Fruit fly (Drosophila melanogaster) whole organism, embryonic: ENCODE results near the gene Hou.

Experiments
- Bdp1 ChIP-seq: fragments of 200-800 bp; sonication (Bioruptor generic); optimal IDR thresholded peaks from 3 replicates; lab custom pipeline; 2016; ENCODE audit warnings: missing biosample characterization, missing genetic modification characterization
- CG10321 ChIP-seq: fragments of 200-800 bp; sonication (Bioruptor generic); IDR thresholded peaks from 2 replicates; pipeline ENCODE4 v1.3.6; 2022; ENCODE audit warnings: missing biosample characterization, missing genetic modification characterization
- CG10565 ChIP-seq: fragments of 200-800 bp; sonication (Bioruptor generic); optimal IDR thresholded peaks from 3 replicates; lab custom pipeline; 2016; ENCODE audit warnings: missing biosample characterization, mild to moderate bottlenecking, missing genetic modification characterization
- CG12391 ChIP-seq: fragments of 200-800 bp; sonication (Bioruptor generic); optimal IDR thresholded peaks from 3 replicates; lab custom pipeline; 2018; ENCODE audit warnings: missing biosample characterization, mild to moderate bottlenecking, missing genetic modification characterization, moderate library complexity
- CG14014 ChIP-seq: fragments of 200-800 bp; sonication (Bioruptor generic); IDR thresholded peaks from 2 replicates; pipeline ENCODE4 v1.3.6; 2022; ENCODE audit warnings: missing biosample characterization, missing genetic modification characterization
- CG1529 ChIP-seq: fragments of 200-800 bp; sonication (Bioruptor generic); optimal IDR thresholded peaks from 3 replicates; lab custom pipeline; 2018; ENCODE audit warnings: missing biosample characterization, missing genetic modification characterization
- CG1832 ChIP-seq: fragments of 200-800 bp; sonication (Bioruptor generic); optimal IDR thresholded peaks from 2 replicates; lab custom pipeline; 2017; ENCODE audit warnings: missing biosample characterization, mild to moderate bottlenecking, missing genetic modification characterization, inconsistent platforms
- CG18764 ChIP-seq: fragments of 200-800 bp; sonication (Bioruptor generic); optimal IDR thresholded peaks from 3 replicates; lab custom pipeline; 2016; ENCODE audit warnings: missing biosample characterization, missing genetic modification characterization
- CG42726 ChIP-seq: fragments of 200-800 bp; sonication (Bioruptor generic); IDR thresholded peaks from 2 replicates; pipeline ENCODE4 v1.3.6; 2022; ENCODE audit warnings: missing biosample characterization, missing genetic modification characterization; ENCODE audit not compliant: partially characterized antibody
- CG4404 ChIP-seq: fragments of 200-800 bp; sonication (Bioruptor generic); IDR thresholded peaks from 2 replicates; pipeline ENCODE4 v1.3.6; 2022; ENCODE audit warnings: missing biosample characterization, missing genetic modification characterization
- CG7745 ChIP-seq: fragments of 200-800 bp; sonication (Bioruptor generic); optimal IDR thresholded peaks from 2 replicates; lab custom pipeline; 2018; ENCODE audit warnings: missing biosample characterization, mild to moderate bottlenecking, missing genetic modification characterization, moderate library complexity
- CG8281 ChIP-seq: fragments of 200-800 bp; sonication (Bioruptor generic); optimal IDR thresholded peaks from 2 replicates; lab custom pipeline; 2018; ENCODE audit warnings: missing biosample characterization, mild to moderate bottlenecking, missing genetic modification characterization, moderate library complexity
- CG8388 ChIP-seq: fragments of 200-800 bp; sonication (Bioruptor generic); optimal IDR thresholded peaks from 2 replicates; lab custom pipeline; 2019; ENCODE audit warnings: missing biosample characterization, mild to moderate bottlenecking, missing genetic modification characterization, moderate library complexity
- CG9876 ChIP-seq: fragments of 200-800 bp; sonication (Bioruptor generic); optimal IDR thresholded peaks from 2 replicates; lab custom pipeline; 2016; ENCODE audit warnings: missing biosample characterization, missing genetic modification characterization
- Dip2 ChIP-seq: fragments of 200-800 bp; sonication (Bioruptor generic); IDR thresholded peaks from 2 replicates; pipeline ENCODE4 v1.3.6; 2022; ENCODE audit warnings: missing biosample characterization, missing genetic modification characterization
- Dip3 ChIP-seq: fragments of 200-800 bp; sonication (Bioruptor generic); optimal IDR thresholded peaks from 3 replicates; lab custom pipeline; 2016; ENCODE audit warnings: missing biosample characterization, missing genetic modification characterization
- E2f1 ChIP-seq: fragments of 200-800 bp; sonication (Bioruptor generic); IDR thresholded peaks from 2 replicates; pipeline ENCODE4 v1.3.6; 2022; ENCODE audit warnings: missing biosample characterization, missing genetic modification characterization
- Ets97D ChIP-seq: fragments of 200-800 bp; sonication (Bioruptor generic); optimal IDR thresholded peaks from 3 replicates; lab custom pipeline; 2016; ENCODE audit warnings: missing biosample characterization, missing genetic modification characterization
- H15 ChIP-seq: fragments of 200-800 bp; sonication (Bioruptor generic); IDR thresholded peaks from 3 replicates; pipeline ENCODE4 v1.3.6; 2022; ENCODE audit warnings: missing biosample characterization, missing genetic modification characterization
- Hr3 ChIP-seq: fragments of 200-800 bp; sonication (Bioruptor generic); optimal IDR thresholded peaks from 3 replicates; lab custom pipeline; 2016; ENCODE audit warnings: missing biosample characterization, missing genetic modification characterization
- Hr51 ChIP-seq, 2 experiments: fragments of 200-800 bp; sonication (Bioruptor generic); optimal IDR thresholded peaks; 2 replicates in 1 of 2; 3 replicates in 1 of 2; lab custom pipeline; 2016 to 2018; ENCODE audit warnings: missing biosample characterization in 2 of 2, missing genetic modification characterization in 2 of 2, mild to moderate bottlenecking in 1 of 2, moderate library complexity in 1 of 2
- Jarid2 ChIP-seq: fragments of 200-800 bp; sonication (Bioruptor generic); optimal IDR thresholded peaks from 3 replicates; lab custom pipeline; 2017; ENCODE audit warnings: mild to moderate bottlenecking, missing biosample characterization, missing genetic modification reagents, missing genetic modification characterization
- Mad ChIP-seq: fragments of 200-800 bp; sonication (Bioruptor generic); optimal IDR thresholded peaks from 2 replicates; lab custom pipeline; 2016; ENCODE audit warnings: missing biosample characterization, missing genetic modification characterization
- Pdp1 ChIP-seq, 2 experiments: fragments of 200-800 bp; sonication (Bioruptor generic); optimal IDR thresholded peaks; 3 replicates each; lab custom pipeline; 2016; ENCODE audit warnings: missing biosample characterization in 2 of 2, missing genetic modification characterization in 2 of 2, mild to moderate bottlenecking in 1 of 2, moderate library complexity in 1 of 2
- Taf1 ChIP-seq: fragments of 200-800 bp; sonication (Bioruptor generic); IDR thresholded peaks from 2 replicates; pipeline ENCODE4 v1.3.6; 2022; ENCODE audit warnings: missing biosample characterization, missing genetic modification characterization
- al ChIP-seq: fragments of 200-800 bp; sonication (Bioruptor generic); IDR thresholded peaks from 2 replicates; pipeline ENCODE4 v1.3.6; 2022; ENCODE audit warnings: missing biosample characterization, missing genetic modification characterization
- bbx ChIP-seq: fragments of 200-800 bp; sonication (Bioruptor generic); IDR thresholded peaks from 2 replicates; pipeline ENCODE4 v1.3.6; 2022; ENCODE audit warnings: missing biosample characterization, missing genetic modification characterization; ENCODE audit not compliant: partially characterized antibody
- caup ChIP-seq: fragments of 200-800 bp; sonication (Bioruptor generic); optimal IDR thresholded peaks from 3 replicates; lab custom pipeline; 2017; ENCODE audit warnings: missing biosample characterization, mild to moderate bottlenecking, missing genetic modification characterization, moderate library complexity; ENCODE audit not compliant: severe bottlenecking
- chinmo ChIP-seq: fragments of 200-800 bp; sonication (Bioruptor generic); IDR thresholded peaks from 4 replicates; pipeline ENCODE4 v1.3.6; 2022; ENCODE audit warnings: missing biosample characterization, missing genetic modification characterization; ENCODE audit not compliant: partially characterized antibody
- corto ChIP-seq: fragments of 200-800 bp; sonication (Bioruptor generic); optimal IDR thresholded peaks from 2 replicates; lab custom pipeline; 2016; ENCODE audit warnings: missing biosample characterization, mild to moderate bottlenecking, missing genetic modification characterization, moderate library complexity
- croc ChIP-seq: fragments of 200-800 bp; sonication (Bioruptor generic); conservative IDR thresholded peaks from 3 replicates; pipeline ENCODE4 v1.3.6; 2022; ENCODE audit warnings: missing biosample characterization, missing genetic modification characterization
- dmrt11E ChIP-seq: fragments of 200-800 bp; sonication (Bioruptor generic); optimal IDR thresholded peaks from 3 replicates; lab custom pipeline; 2018; ENCODE audit warnings: missing biosample characterization, mild to moderate bottlenecking, missing genetic modification characterization, moderate library complexity
- fd102C ChIP-seq: fragments of 200-800 bp; sonication (Bioruptor generic); optimal IDR thresholded peaks from 2 replicates; lab custom pipeline; 2018; ENCODE audit warnings: missing biosample characterization, mild to moderate bottlenecking, missing genetic modification characterization, moderate library complexity
- fd3F ChIP-seq: fragments of 200-800 bp; sonication (Bioruptor generic); optimal IDR thresholded peaks from 2 replicates; lab custom pipeline; 2018; ENCODE audit warnings: missing biosample characterization, mild to moderate bottlenecking, missing genetic modification characterization, moderate library complexity
- hbn ChIP-seq: fragments of 200-800 bp; sonication (Bioruptor generic); IDR thresholded peaks from 2 replicates; pipeline ENCODE4 v1.3.6; 2022; ENCODE audit warnings: missing biosample characterization, missing genetic modification characterization; ENCODE audit not compliant: partially characterized antibody
- ind ChIP-seq: fragments of 200-800 bp; sonication (Bioruptor generic); optimal IDR thresholded peaks from 3 replicates; lab custom pipeline; 2016; ENCODE audit warnings: missing biosample characterization, missing genetic modification characterization
- inv ChIP-seq: fragments of 200-800 bp; sonication (Bioruptor generic); IDR thresholded peaks from 2 replicates; pipeline ENCODE4 v1.3.6; 2022; ENCODE audit warnings: missing biosample characterization, missing genetic modification characterization; ENCODE audit not compliant: partially characterized antibody
- kay ChIP-seq: fragments of 200-800 bp; sonication (Bioruptor generic); optimal IDR thresholded peaks from 2 replicates; lab custom pipeline; 2016; ENCODE audit warnings: missing biosample characterization, missing genetic modification characterization
- ken ChIP-seq: fragments of 200-800 bp; sonication (Bioruptor generic); IDR thresholded peaks from 3 replicates; pipeline ENCODE4 v1.3.6; 2022; ENCODE audit warnings: missing biosample characterization, missing genetic modification characterization
- lola ChIP-seq, 3 experiments: fragments of >200 bp in 2 of 3; fragments of 200-800 bp in 1 of 3; sonication (Bioruptor generic) in 1 of 3; optimal IDR thresholded peaks; 2 replicates each; lab custom pipeline; 2017 to 2019; ENCODE audit warnings: missing biosample characterization in 3 of 3, missing genetic modification characterization in 3 of 3, mild to moderate bottlenecking in 1 of 3, moderate library complexity in 1 of 3
- nau ChIP-seq: fragments of 200-800 bp; sonication (Bioruptor generic); optimal IDR thresholded peaks from 3 replicates; lab custom pipeline; 2017; ENCODE audit warnings: missing biosample characterization, mild to moderate bottlenecking, missing genetic modification characterization, missing genetic modification reagents
- otp ChIP-seq: fragments of 200-800 bp; sonication (Bioruptor generic); IDR thresholded peaks from 3 replicates; pipeline ENCODE4, ENCODE4 v1.3.6; 2022; ENCODE audit warnings: missing biosample characterization, missing genetic modification characterization
- phol ChIP-seq: fragments of 200-800 bp; sonication (Bioruptor generic); optimal IDR thresholded peaks from 3 replicates; lab custom pipeline; 2018; ENCODE audit warnings: missing biosample characterization, mild to moderate bottlenecking, missing genetic modification characterization, moderate library complexity
- pzg ChIP-seq: fragments of 200-800 bp; sonication (Bioruptor generic); optimal IDR thresholded peaks from 3 replicates; lab custom pipeline; 2018; ENCODE audit warnings: missing biosample characterization, mild to moderate bottlenecking, missing genetic modification characterization, moderate library complexity
- sim ChIP-seq: fragments of 200-800 bp; sonication (Bioruptor generic); IDR thresholded peaks from 2 replicates; pipeline ENCODE4 v1.3.6; 2022; ENCODE audit warnings: missing biosample characterization, missing genetic modification characterization
- sna ChIP-seq: fragments of 200-800 bp; sonication (Bioruptor generic); IDR thresholded peaks from 2 replicates; pipeline ENCODE4 v1.3.6; 2022; ENCODE audit warnings: missing biosample characterization, missing genetic modification characterization; ENCODE audit not compliant: partially characterized antibody
- tio ChIP-seq: fragments of 200-800 bp; sonication (Bioruptor generic); optimal IDR thresholded peaks from 2 replicates; lab custom pipeline; 2017; ENCODE audit warnings: missing biosample characterization, missing genetic modification characterization, inconsistent platforms
- unc-4 ChIP-seq: fragments of 200-800 bp; sonication (Bioruptor generic); IDR thresholded peaks from 2 replicates; pipeline ENCODE4 v1.3.6; 2022; ENCODE audit warnings: missing biosample characterization, missing genetic modification characterization; ENCODE audit not compliant: partially characterized antibody
- wor ChIP-seq: fragments of 200-800 bp; sonication (Bioruptor generic); IDR thresholded peaks from 2 replicates; pipeline ENCODE4 v1.3.6; 2022; ENCODE audit warnings: missing biosample characterization, missing genetic modification characterization

The Hou gene

dm6 chrX:18644890-18645289 is 5.4 kb downstream of the Hou start (continued):
- TF ChIP-seq Jarid2 (GFP tag; lab: Kevin White, UChicago), result no peak
- TF ChIP-seq Taf1 (GFP tag; lab: Robert Waterston, UW), result peak; percentile 46; the same call in 1 of the 2 replicates
- TF ChIP-seq CG9876 (GFP tag; lab: Kevin White, UChicago), result no peak
- TF ChIP-seq fd102C, result no peak
- peak; percentile 51 for TF ChIP-seq Mad (GFP tag; lab: Kevin White, UChicago)
- TF ChIP-seq al, result peak; percentile 36; the same call in 1 of the 2 replicates
- TF ChIP-seq Hr51 (GFP tag; optimal IDR thresholded peaks at IDR 0.05; lab: Kevin White, UChicago), result peak; percentile 66 to 88
- peak; percentile 84 for TF ChIP-seq phol (tag; lab: Kevin White, UChicago)
- peak; percentile 66 for TF ChIP-seq Bdp1 (GFP tag; lab: Kevin White, UChicago)
- TF ChIP-seq CG42726 (GFP tag; lab: Robert Waterston, UW), result no peak
- TF ChIP-seq nau (GFP tag; lab: Kevin White, UChicago), result peak; percentile 79
- TF ChIP-seq Dip3 (GFP tag; lab: Kevin White, UChicago), result peak; percentile 68
- TF ChIP-seq CG10321 (GFP tag; lab: Robert Waterston, UW), result peak; percentile 47
- no peak for TF ChIP-seq Dip2 (GFP tag; lab: Robert Waterston, UW)
- peak; percentile 67 for TF ChIP-seq CG1529 (GFP tag; lab: Kevin White, UChicago)
- TF ChIP-seq fd3F, result peak; percentile 67
- peak; percentile 50 for TF ChIP-seq CG18764 (GFP tag; lab: Kevin White, UChicago)
- no peak for TF ChIP-seq sna (GFP tag; lab: Robert Waterston, UW)
- 0 out of 3 replicates have a peak, but pooled peaks have one; percentile 56 for TF ChIP-seq otp (GFP tag; lab: Robert Waterston, UW)
- peak in 1 of 3 experiments; percentile 69 for TF ChIP-seq lola (GFP tag; optimal IDR thresholded peaks at IDR 0.05; lab: Kevin White, UChicago)
- TF ChIP-seq unc-4 (GFP tag; lab: Robert Waterston, UW), result no peak
- no peak for TF ChIP-seq hbn (GFP tag; lab: Robert Waterston, UW)
- peak; percentile 59 for TF ChIP-seq wor (GFP tag; lab: Robert Waterston, UW)
- peak; percentile 68 for TF ChIP-seq dmrt11E (tag; lab: Kevin White, UChicago)
- TF ChIP-seq caup (GFP tag; lab: Kevin White, UChicago), result peak; percentile 80
- TF ChIP-seq bbx (GFP tag; lab: Robert Waterston, UW), result no peak
- TF ChIP-seq CG7745 (tag; lab: Kevin White, UChicago), result no peak
- no peak for TF ChIP-seq pzg (GFP tag; lab: Kevin White, UChicago)
- TF ChIP-seq Ets97D (GFP tag; lab: Kevin White, UChicago), result no peak
- peak; percentile 59 for TF ChIP-seq CG4404 (GFP tag; lab: Robert Waterston, UW)
- peak; percentile 73; the same call in 1 of the 2 replicates for TF ChIP-seq CG14014 (GFP tag; lab: Robert Waterston, UW)
- no peak for TF ChIP-seq inv (GFP tag; lab: Robert Waterston, UW)
- no peak for TF ChIP-seq CG10565
- peak; percentile 84 for TF ChIP-seq CG8388 (GFP tag; lab: Kevin White, UChicago)
- TF ChIP-seq croc (GFP tag; lab: Robert Waterston, UW), result peak; percentile 63; the same call in 2 of the 3 replicates
- no peak for TF ChIP-seq corto
- peak; percentile 86 for TF ChIP-seq ind (GFP tag; lab: Kevin White, UChicago)
- TF ChIP-seq CG8281 (tag; lab: Kevin White, UChicago), result peak; percentile 59
- TF ChIP-seq tio (GFP tag; lab: Kevin White, UChicago), result peak; percentile 58
- TF ChIP-seq CG1832, result no peak
- peak; percentile 14 to 83 for TF ChIP-seq Pdp1 (GFP tag; optimal IDR thresholded peaks at IDR 0.05; lab: Kevin White, UChicago)
- peak; percentile 76 for TF ChIP-seq ken (GFP tag; lab: Robert Waterston, UW)
- TF ChIP-seq H15 (GFP tag; lab: Robert Waterston, UW), result peak; percentile 69; the same call in 2 of the 3 replicates
- TF ChIP-seq chinmo (GFP tag; lab: Robert Waterston, UW), result no peak
- TF ChIP-seq CG12391 (tag; lab: Kevin White, UChicago), result peak; percentile 86
- peak; percentile 69 for TF ChIP-seq E2f1 (GFP tag; lab: Robert Waterston, UW)
- no peak for TF ChIP-seq kay
- TF ChIP-seq sim (GFP tag; lab: Robert Waterston, UW), result 0 out of 2 replicates have a peak, but pooled peaks have one; percentile 34
- peak; percentile 69 for TF ChIP-seq Hr3 (GFP tag; lab: Kevin White, UChicago)
